Fruit fly (Drosophila melanogaster) whole organism, pupa: ENCODE data around the gene hd.

ENCODE experiments used
- CG10348 ChIP-seq: fragments of 200-800 bp; sonication (Bioruptor generic); IDR thresholded peaks from 2 replicates; pipeline ENCODE4 v1.3.6; 2022; ENCODE audit warnings: missing biosample characterization, missing genetic modification characterization
- CG12605 ChIP-seq: fragments of 200-800 bp; sonication (Bioruptor generic); IDR thresholded peaks from 2 replicates; pipeline ENCODE4 v1.3.6; 2022; ENCODE audit warnings: missing biosample characterization, missing genetic modification characterization
- CG13204 ChIP-seq: fragments of 200-800 bp; sonication (Bioruptor generic); optimal IDR thresholded peaks from 2 replicates; lab custom pipeline; 2018; ENCODE audit warnings: missing biosample characterization, mild to moderate bottlenecking, missing genetic modification characterization, moderate library complexity
- CG14655 ChIP-seq: fragments of 200-800 bp; sonication (Bioruptor generic); optimal IDR thresholded peaks from 3 replicates; lab custom pipeline; 2017; ENCODE audit warnings: mild to moderate bottlenecking, missing biosample characterization, missing genetic modification reagents, missing genetic modification characterization
- CG15710 ChIP-seq: fragments of 200-800 bp; sonication (Bioruptor generic); optimal IDR thresholded peaks from 2 replicates; lab custom pipeline; 2018; ENCODE audit warnings: missing biosample characterization, mild to moderate bottlenecking, missing genetic modification characterization, moderate library complexity
- CG17806 ChIP-seq: fragments of 200-800 bp; sonication (Bioruptor generic); optimal IDR thresholded peaks from 2 replicates; lab custom pipeline; 2018; ENCODE audit warnings: missing biosample characterization, mild to moderate bottlenecking, missing genetic modification characterization, moderate library complexity
- CG32121 ChIP-seq: fragments of 200-800 bp; sonication (Bioruptor generic); IDR thresholded peaks from 2 replicates; pipeline ENCODE4 v1.3.6; 2022; ENCODE audit warnings: missing biosample characterization, missing genetic modification characterization
- CG34367 ChIP-seq: fragments of 200-800 bp; sonication (Bioruptor generic); optimal IDR thresholded peaks from 2 replicates; lab custom pipeline; 2018; ENCODE audit warnings: missing biosample characterization, mild to moderate bottlenecking, missing genetic modification characterization
- CG4496 ChIP-seq: fragments of 200-800 bp; sonication (Bioruptor generic); IDR thresholded peaks from 3 replicates; pipeline ENCODE4 v1.3.6; 2022; ENCODE audit warnings: missing biosample characterization, missing genetic modification characterization
- CG8159 ChIP-seq: fragments of 200-800 bp; sonication (Bioruptor generic); optimal IDR thresholded peaks from 3 replicates; lab custom pipeline; 2018; ENCODE audit warnings: missing biosample characterization, mild to moderate bottlenecking, missing genetic modification characterization, moderate library complexity
- CG8301 ChIP-seq: fragments of 200-800 bp; sonication (Bioruptor generic); optimal IDR thresholded peaks from 2 replicates; lab custom pipeline; 2018; ENCODE audit warnings: missing biosample characterization, mild to moderate bottlenecking, missing genetic modification characterization
- CG9948 ChIP-seq: fragments of 200-800 bp; sonication (Bioruptor generic); optimal IDR thresholded peaks from 2 replicates; lab custom pipeline; 2018; ENCODE audit warnings: missing biosample characterization, mild to moderate bottlenecking, missing genetic modification characterization, moderate library complexity
- D1 ChIP-seq: fragments of 200-800 bp; sonication (Bioruptor generic); optimal IDR thresholded peaks from 2 replicates; lab custom pipeline; 2018; ENCODE audit warnings: missing biosample characterization, mild to moderate bottlenecking, missing genetic modification characterization, moderate library complexity
- EcR ChIP-seq: fragments of 200-800 bp; sonication (Bioruptor generic); optimal IDR thresholded peaks from 3 replicates; lab custom pipeline; 2019; ENCODE audit warnings: missing biosample characterization, missing genetic modification characterization, mild to moderate bottlenecking, moderate library complexity, missing genetic modification reagents
- Ets98B ChIP-seq: fragments of 200-800 bp; sonication (Bioruptor generic); IDR thresholded peaks from 2 replicates; pipeline ENCODE4 v1.3.6; 2022; ENCODE audit warnings: missing biosample characterization, missing genetic modification characterization
- Pif1A ChIP-seq: fragments of 200-800 bp; sonication (Bioruptor generic); optimal IDR thresholded peaks from 3 replicates; lab custom pipeline; 2016; ENCODE audit warnings: missing biosample characterization, missing genetic modification characterization
- Pif1B ChIP-seq: fragments of 200-800 bp; sonication (Bioruptor generic); optimal IDR thresholded peaks from 3 replicates; lab custom pipeline; 2016; ENCODE audit warnings: missing biosample characterization, missing genetic modification characterization
- Snoo ChIP-seq: fragments of 200-800 bp; sonication (Bioruptor generic); optimal IDR thresholded peaks from 3 replicates; lab custom pipeline; 2017; ENCODE audit warnings: missing biosample characterization, mild to moderate bottlenecking, missing genetic modification characterization, inconsistent platforms
- fd96Ca ChIP-seq: fragments of 200-800 bp; sonication (Bioruptor generic); IDR thresholded peaks from 3 replicates; pipeline ENCODE4 v1.3.6; 2022; ENCODE audit warnings: missing biosample characterization, missing genetic modification characterization
- gl ChIP-seq: fragments of 200-800 bp; sonication (Bioruptor generic); optimal IDR thresholded peaks from 2 replicates; lab custom pipeline; 2018; ENCODE audit warnings: missing biosample characterization, mild to moderate bottlenecking, missing genetic modification characterization
- rn ChIP-seq: fragments of 200-800 bp; sonication (Bioruptor generic); IDR thresholded peaks from 2 replicates; pipeline ENCODE4 v1.3.6; 2022; ENCODE audit warnings: missing biosample characterization, missing genetic modification characterization

Gene hd

DNA sequence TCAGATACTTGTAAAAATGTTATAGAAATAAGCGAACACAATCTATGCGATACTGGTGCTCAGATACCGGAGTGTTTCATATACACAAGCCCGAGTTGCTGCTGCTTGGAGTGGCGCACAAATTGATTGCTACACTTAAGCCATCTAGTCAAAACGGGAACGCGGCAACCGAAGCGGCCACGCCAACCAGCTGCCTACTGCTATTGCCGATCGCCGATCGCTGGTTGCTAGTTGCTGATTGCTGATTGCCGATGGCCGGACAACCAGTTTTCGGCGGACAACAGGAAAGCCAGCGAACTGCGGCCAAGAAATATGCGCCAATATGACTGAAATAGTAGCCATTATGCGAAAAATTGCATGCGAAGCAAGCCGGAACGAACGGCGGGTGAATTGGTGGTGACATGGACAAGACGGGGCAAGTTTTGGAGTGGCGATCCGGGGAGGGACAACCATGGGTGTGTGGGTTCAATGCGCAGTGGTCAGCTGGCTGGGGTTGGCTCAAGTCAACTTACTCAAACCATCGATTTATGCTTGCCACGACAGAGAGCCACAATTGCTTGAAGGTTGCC, 15.4 kb upstream of the hd start:
- TF ChIP-seq CG8301 (tag; lab: Kevin White, UChicago), result no peak
- TF ChIP-seq CG10348, result 0 out of 2 replicates have a peak, but pooled peaks have one; percentile 21
- no peak for TF ChIP-seq fd96Ca
- peak; percentile 40 for TF ChIP-seq CG13204 (GFP tag; lab: Kevin White, UChicago)
- TF ChIP-seq CG4496 (GFP tag; lab: Robert Waterston, UW), result no peak
- peak; percentile 82 for TF ChIP-seq EcR (GFP tag; lab: Kevin White, UChicago)
- no peak for TF ChIP-seq CG8159 (tag; lab: Kevin White, UChicago)

DNA sequence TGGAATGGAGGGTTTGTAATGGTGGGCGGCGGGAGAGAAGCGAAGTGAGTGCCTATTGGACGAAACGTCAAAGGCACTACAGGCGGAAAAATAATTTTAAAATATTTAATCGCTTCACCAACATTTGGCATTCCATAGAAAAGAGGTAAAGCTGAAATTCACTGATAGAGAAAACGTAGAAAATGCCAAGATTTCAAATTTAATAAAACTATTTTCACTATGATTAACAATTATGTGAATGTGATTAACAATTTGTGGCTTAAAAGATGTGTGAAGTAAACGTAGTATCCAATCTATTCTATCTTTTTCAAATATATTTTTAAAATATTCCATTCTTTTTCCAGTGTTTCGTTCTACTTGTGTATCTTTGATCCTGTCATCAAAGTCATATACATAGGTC, 14.7 kb upstream of the hd start:
- no peak for TF ChIP-seq Pif1B (GFP tag; lab: Kevin White, UChicago)
- no peak for TF ChIP-seq Pif1A (GFP tag; lab: Kevin White, UChicago)
- peak; percentile 42 for TF ChIP-seq CG8301 (tag; lab: Kevin White, UChicago)
- TF ChIP-seq Snoo (tag; lab: Kevin White, UChicago), result no peak
- TF ChIP-seq CG9948 (tag; lab: Kevin White, UChicago), result peak; percentile 67
- TF ChIP-seq CG8159 (tag; lab: Kevin White, UChicago), result peak; percentile 42
- TF ChIP-seq CG17806, result peak; percentile 52
- no peak for TF ChIP-seq CG10348
- TF ChIP-seq rn (GFP tag; lab: Robert Waterston, UW), result no peak
- TF ChIP-seq Ets98B (GFP tag; lab: Robert Waterston, UW), result no peak
- TF ChIP-seq EcR (GFP tag; lab: Kevin White, UChicago), result no peak
- TF ChIP-seq CG12605 (GFP tag; lab: Robert Waterston, UW), result no peak
- no peak for TF ChIP-seq CG32121 (GFP tag; lab: Robert Waterston, UW)
- no peak for TF ChIP-seq CG4496 (GFP tag; lab: Robert Waterston, UW)
- TF ChIP-seq CG15710 (tag; lab: Kevin White, UChicago), result peak; percentile 6
- TF ChIP-seq CG14655 (GFP tag; lab: Kevin White, UChicago), result peak; percentile 65
- TF ChIP-seq CG34367 (tag; lab: Kevin White, UChicago), result peak; percentile 4
- TF ChIP-seq D1 (tag; lab: Kevin White, UChicago), result no peak
- TF ChIP-seq gl (tag; lab: Kevin White, UChicago), result no peak
- TF ChIP-seq fd96Ca, result no peak
- no peak for TF ChIP-seq CG13204 (GFP tag; lab: Kevin White, UChicago)

DNA sequence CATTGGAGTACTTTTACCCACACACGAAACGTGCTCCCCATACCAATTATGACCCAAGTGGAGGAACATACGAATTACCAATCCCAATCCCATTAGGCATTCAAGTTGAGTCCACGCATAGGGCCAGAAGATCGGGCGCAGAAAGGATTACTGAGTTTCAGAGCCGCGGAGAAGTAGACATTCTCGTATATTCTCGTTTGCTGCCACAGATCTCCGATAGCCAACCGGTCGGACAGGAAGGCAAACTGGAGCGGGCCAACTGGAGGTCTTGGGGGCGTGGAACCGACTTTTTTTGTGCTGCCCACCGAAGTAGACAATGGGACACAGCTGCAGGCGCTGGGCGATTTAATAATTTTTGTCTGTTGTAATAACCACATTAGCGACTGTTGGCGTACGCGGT, 14.3 kb upstream of the hd start:
- TF ChIP-seq CG12605 (GFP tag; lab: Robert Waterston, UW) (no peak), EcR (GFP tag; lab: Kevin White, UChicago) (peak; percentile 79), CG13204 (GFP tag; lab: Kevin White, UChicago) (peak; percentile 17)

DNA sequence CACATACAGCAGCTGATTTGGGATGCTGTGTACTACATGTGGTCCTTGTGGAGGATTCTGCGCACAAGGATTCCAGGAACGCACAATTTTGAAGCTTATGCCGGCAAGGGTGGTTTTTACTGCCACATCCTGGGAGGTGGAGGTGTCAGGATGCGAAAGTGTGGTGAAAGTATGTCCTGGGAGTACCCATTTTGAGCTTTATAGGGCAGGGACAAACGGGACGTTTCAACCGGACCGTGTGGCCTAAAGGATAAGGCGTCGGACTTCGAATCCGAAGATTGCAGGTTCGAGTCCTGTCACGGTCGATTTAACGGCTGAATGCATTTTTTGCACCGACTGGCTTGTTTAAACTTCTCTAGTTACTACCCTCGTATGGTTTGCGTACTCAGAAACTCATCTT, 13.2 kb upstream of the hd start:
- no peak for TF ChIP-seq Ets98B (GFP tag; lab: Robert Waterston, UW)
- no peak for TF ChIP-seq CG13204 (GFP tag; lab: Kevin White, UChicago)
- no peak for TF ChIP-seq CG8159 (tag; lab: Kevin White, UChicago)

DNA sequence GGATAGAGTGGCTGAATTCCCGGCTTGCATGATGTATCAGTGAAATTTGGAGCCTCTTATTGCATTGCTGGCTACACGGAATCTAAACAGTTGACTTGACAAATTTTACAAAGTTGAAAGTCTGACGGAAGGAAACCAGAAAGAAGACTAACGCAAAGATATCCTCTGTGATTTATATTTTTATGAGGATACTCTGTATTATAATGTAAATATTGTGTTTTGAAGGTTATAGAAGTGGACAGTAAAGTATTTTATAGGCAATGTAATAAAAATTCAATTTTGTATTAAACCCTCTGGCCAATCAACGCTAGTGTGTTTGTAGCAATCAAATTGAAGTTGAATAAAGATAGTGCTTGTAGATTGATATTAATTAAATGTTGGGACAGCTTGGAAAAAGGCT, 12.8 kb upstream of the hd start, which contains the start of gene CG14668:
Gene CG14668, minus strand, starts transcription at position 101 of the 400 bp plus-strand sequence.
- TF ChIP-seq CG32121 (GFP tag; lab: Robert Waterston, UW) (no peak), CG15710 (tag; lab: Kevin White, UChicago) (no peak), fd96Ca (no peak), EcR (GFP tag; lab: Kevin White, UChicago) (no peak), CG34367 (tag; lab: Kevin White, UChicago) (no peak), CG9948 (tag; lab: Kevin White, UChicago) (no peak), Ets98B (GFP tag; lab: Robert Waterston, UW) (no peak), Pif1A (GFP tag; lab: Kevin White, UChicago) (no peak), rn (GFP tag; lab: Robert Waterston, UW) (no peak), Snoo (tag; lab: Kevin White, UChicago) (no peak), CG8159 (tag; lab: Kevin White, UChicago) (no peak), CG17806 (no peak), CG10348 (no peak), CG8301 (tag; lab: Kevin White, UChicago) (no peak), gl (tag; lab: Kevin White, UChicago) (no peak), CG13204 (GFP tag; lab: Kevin White, UChicago) (no peak), D1 (tag; lab: Kevin White, UChicago) (no peak), CG14655 (GFP tag; lab: Kevin White, UChicago) (no peak)
- TF ChIP-seq, all 21 proteins: peak for 0

DNA sequence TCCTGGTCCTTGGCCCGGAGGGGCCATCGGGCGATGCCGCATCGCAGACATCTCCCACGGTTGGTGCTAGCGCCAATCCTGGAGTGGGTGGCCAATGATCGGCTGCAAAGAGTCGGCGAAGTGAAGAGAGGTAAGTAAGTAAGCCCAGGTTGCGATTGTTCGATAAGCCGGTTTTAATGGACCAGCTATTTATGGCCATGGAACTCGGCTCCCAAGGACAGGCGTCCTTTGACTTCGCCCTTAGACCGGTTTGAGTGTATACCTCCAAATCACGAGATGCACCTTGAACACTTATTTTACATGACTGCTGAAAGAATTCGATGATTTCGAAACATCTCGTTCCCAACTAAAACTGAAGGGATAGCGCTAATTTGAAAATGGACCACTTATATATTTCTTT, 11.0 kb upstream of the hd start:
- no peak for TF ChIP-seq CG12605 (GFP tag; lab: Robert Waterston, UW)
- no peak for TF ChIP-seq CG10348
- peak; percentile 19 for TF ChIP-seq gl (tag; lab: Kevin White, UChicago)
- no peak for TF ChIP-seq CG34367 (tag; lab: Kevin White, UChicago)
- TF ChIP-seq CG4496 (GFP tag; lab: Robert Waterston, UW), result no peak
- no peak for TF ChIP-seq CG8301 (tag; lab: Kevin White, UChicago)
- TF ChIP-seq Ets98B (GFP tag; lab: Robert Waterston, UW), result no peak
- TF ChIP-seq EcR (GFP tag; lab: Kevin White, UChicago), result peak; percentile 98
- peak; percentile 13 for TF ChIP-seq CG17806
- no peak for TF ChIP-seq CG13204 (GFP tag; lab: Kevin White, UChicago)
- TF ChIP-seq CG14655 (GFP tag; lab: Kevin White, UChicago), result no peak
- no peak for TF ChIP-seq Snoo (tag; lab: Kevin White, UChicago)
